Worm (Caenorhabditis elegans) whole organism, early embryonic: Measurements from ENCODE around the gene cbs-2.

Experiments
- F13C5.2 ChIP-seq: sonication (generic microtip); optimal IDR thresholded peaks from 2 replicates; lab custom pipeline; 2017; ENCODE audit warnings: mild to moderate bottlenecking, missing genetic modification characterization, inconsistent platforms, missing compliant biosample characterization
- aly-1 ChIP-seq: sonication (generic microtip); optimal IDR thresholded peaks from 2 replicates; lab custom pipeline; 2016; ENCODE audit warnings: missing genetic modification characterization, missing compliant biosample characterization
- ama-1 ChIP-seq: fragments of 150-350 bp; optimal IDR thresholded peaks from 2 replicates; lab custom pipeline; 2014
- ets-7 ChIP-seq: sonication (generic microtip); optimal IDR thresholded peaks from 2 replicates; lab custom pipeline; 2016; ENCODE audit warnings: missing genotype, missing genetic modification characterization, missing compliant biosample characterization
- hnd-1 ChIP-seq: sonication (generic microtip); optimal IDR thresholded peaks from 2 replicates; lab custom pipeline; 2016; ENCODE audit warnings: missing genetic modification characterization, missing compliant biosample characterization
- scrt-1 ChIP-seq: fragments of 200-800 bp; sonication (Bioruptor generic); IDR thresholded peaks from 2 replicates; pipeline ENCODE4 v1.3.6; 2022; ENCODE audit warnings: missing genetic modification characterization, missing compliant biosample characterization
- tbx-11 ChIP-seq: fragments of 200-800 bp; sonication (Bioruptor generic); IDR thresholded peaks from 2 replicates; pipeline ENCODE4 v1.3.6; 2022; ENCODE audit warnings: missing genetic modification characterization, missing compliant biosample characterization
- tbx-37 ChIP-seq: fragments of 200-800 bp; sonication (Bioruptor generic); conservative IDR thresholded peaks from 2 replicates; pipeline ENCODE4 v1.3.6; 2022; ENCODE audit warnings: missing genetic modification reagents, missing genetic modification characterization, missing compliant biosample characterization
- tra-4 ChIP-seq: sonication (generic microtip); optimal IDR thresholded peaks from 2 replicates; lab custom pipeline; 2017; ENCODE audit warnings: missing genetic modification characterization, missing compliant biosample characterization

ce11 chrII:2196742-2197141 lies 26.6 kb downstream of the cbs-2 start:
- TF ChIP-seq aly-1 (tag; lab: Kevin White, UChicago) (no peak), ama-1 (lab: Kevin White, UChicago) (no peak), tbx-11 (no peak), hnd-1 (tag; lab: Kevin White, UChicago) (no peak), scrt-1 (GFP tag; lab: Robert Waterston, UW) (no peak), F13C5.2 (tag; lab: Kevin White, UChicago) (no peak), ets-7 (no peak), tbx-37 (GFP tag; lab: Robert Waterston, UW) (no peak), tra-4 (tag; lab: Kevin White, UChicago) (no peak)
